Fruit fly (Drosophila melanogaster): ENCODE measurements around the gene Mnn1.

The Mnn1 gene

DNA sequence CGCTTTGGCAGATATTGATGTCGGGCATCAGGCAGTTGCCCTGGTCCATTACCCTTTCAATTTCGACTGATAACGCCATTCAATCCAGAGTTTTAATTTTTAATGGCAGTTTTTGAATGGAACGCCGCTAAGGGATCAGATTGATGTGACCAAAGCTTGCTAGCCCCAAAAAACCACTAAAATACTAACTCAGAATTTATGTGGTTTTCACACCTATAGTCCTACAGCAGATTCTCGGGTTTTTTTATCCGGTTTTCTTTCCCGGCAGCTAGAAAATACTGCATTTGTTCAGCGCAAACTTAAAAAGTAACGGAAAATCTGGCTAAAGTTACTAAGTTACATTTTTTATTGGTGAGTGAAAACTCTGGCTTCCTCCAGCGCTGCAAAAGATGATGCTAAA lies 9.6 kb downstream of the Mnn1 start, which contains the start of gene Nuf2:
Gene Nuf2 (minus strand): TSS at position 151 of the 400 bp plus-strand sequence.
- TF ChIP-seq Hr78 (GFP tag; optimal IDR thresholded peaks at IDR 0.05), result no peak
- TF ChIP-seq Myc (optimal IDR thresholded peaks at IDR 0.05), result peak; percentile 33
- TF ChIP-seq brk (GFP tag; optimal IDR thresholded peaks at IDR 0.05), result no peak
- TF ChIP-seq Hnf4 (GFP tag; optimal IDR thresholded peaks at IDR 0.05), result no peak
- TF ChIP-seq N (GFP tag; optimal IDR thresholded peaks at IDR 0.05), result peak; percentile 83

- no peak for TF ChIP-seq Vsx2 (GFP tag; optimal IDR thresholded peaks at IDR 0.05; ENCODE audit: partially characterized antibody)
- no peak for TF ChIP-seq GATAd (GFP tag; optimal IDR thresholded peaks at IDR 0.05)
- TF ChIP-seq HLH106 (tag; optimal IDR thresholded peaks at IDR 0.05), result no peak
- no peak for TF ChIP-seq tai (GFP tag; optimal IDR thresholded peaks at IDR 0.05)
- no peak for TF ChIP-seq Mio (GFP tag; optimal IDR thresholded peaks at IDR 0.05)
Observed at dm6 chr2L:7067683-7068082, 11.6 kb downstream of the Mnn1 start, which contains the start of gene Ugt307A1. Gene Ugt307A1 (plus strand): TSS chr2L:7067983.

DNA sequence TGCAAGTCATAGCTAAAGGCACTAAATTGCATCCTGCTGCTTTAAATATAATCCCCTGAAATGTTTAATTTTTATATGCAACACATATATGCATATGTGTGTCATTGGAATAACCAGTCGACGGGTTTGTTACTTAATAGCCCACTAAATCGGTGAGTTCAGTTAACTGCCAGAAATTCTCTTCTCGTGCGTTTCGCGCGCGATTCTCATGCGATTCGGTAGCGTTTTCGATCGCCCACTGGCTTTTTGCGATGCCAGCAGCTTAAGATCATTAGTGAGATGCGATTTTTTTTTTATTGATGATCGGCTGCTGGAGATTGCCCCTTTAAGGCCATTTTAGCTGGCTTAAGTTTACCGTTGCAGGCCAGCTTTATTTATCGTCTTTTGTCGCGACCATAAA lies 15.1 kb downstream of the Mnn1 start:
- TF ChIP-seq psq (GFP tag; optimal IDR thresholded peaks at IDR 0.05), result no peak
- TF ChIP-seq Myc (optimal IDR thresholded peaks at IDR 0.05), result peak; percentile 59

DNA sequence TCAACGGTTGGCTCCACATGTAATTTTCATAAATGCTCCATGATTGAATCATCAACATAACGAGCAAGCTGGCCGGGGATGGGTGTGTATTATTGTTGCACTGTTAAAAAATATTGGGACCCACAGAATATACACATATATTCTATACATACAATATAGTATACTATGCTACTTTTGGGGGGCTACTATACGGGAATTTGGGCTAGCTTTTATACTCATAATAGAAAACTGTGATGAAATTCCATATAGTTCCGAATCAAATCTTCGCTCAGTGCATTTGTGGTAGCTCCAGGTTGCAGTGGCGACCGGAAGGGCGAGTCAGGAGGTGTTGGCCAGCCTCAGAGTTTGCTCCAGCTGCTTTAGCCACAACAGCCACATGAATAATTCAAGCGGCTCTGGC lies 15.8 kb downstream of the Mnn1 start:
- TF ChIP-seq fru (GFP tag; optimal IDR thresholded peaks at IDR 0.05), result peak; percentile 26
- peak; percentile 3 for TF ChIP-seq HLH106 (tag; optimal IDR thresholded peaks at IDR 0.05)
- peak in 1 of 2 experiments; percentile 22 for TF ChIP-seq foxo (GFP tag; optimal IDR thresholded peaks at IDR 0.05)
- TF ChIP-seq dl (GFP tag; optimal IDR thresholded peaks at IDR 0.05; ENCODE audit: insufficient read depth in 1 of 2, partially characterized antibody in 2 of 2), result no peak
- no peak for TF ChIP-seq psq (GFP tag; optimal IDR thresholded peaks at IDR 0.05)
- no peak for TF ChIP-seq N (GFP tag; optimal IDR thresholded peaks at IDR 0.05)
- TF ChIP-seq usp (GFP tag; optimal IDR thresholded peaks at IDR 0.05), result no peak
- TF ChIP-seq h (GFP tag; optimal IDR thresholded peaks at IDR 0.05), result peak; percentile 16

DNA sequence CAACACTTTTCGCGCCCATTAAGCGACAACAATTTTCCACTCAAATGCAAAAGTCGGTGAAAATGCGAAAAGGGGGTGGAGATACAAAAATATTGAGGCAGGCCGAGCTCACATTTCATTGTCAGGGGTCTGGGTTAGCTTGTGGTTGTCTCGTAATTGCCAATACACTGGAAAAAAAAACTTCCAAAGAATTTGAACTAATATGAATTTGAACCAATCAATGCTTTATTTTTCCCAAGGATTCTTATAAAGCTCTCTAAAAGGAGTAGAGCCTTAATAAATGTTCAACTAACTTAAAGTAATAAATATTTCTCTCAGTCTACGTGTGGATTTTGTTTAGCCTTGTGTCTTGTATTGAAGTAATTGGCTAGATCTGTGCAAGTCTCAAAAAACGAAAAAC lies 16.9 kb downstream of the Mnn1 start:
- TF ChIP-seq Sp1 (GFP tag; optimal IDR thresholded peaks at IDR 0.05), result no peak
- no peak for TF ChIP-seq Hr83 (GFP tag; optimal IDR thresholded peaks at IDR 0.05; ENCODE audit: poor library complexity, severe bottlenecking)

DNA sequence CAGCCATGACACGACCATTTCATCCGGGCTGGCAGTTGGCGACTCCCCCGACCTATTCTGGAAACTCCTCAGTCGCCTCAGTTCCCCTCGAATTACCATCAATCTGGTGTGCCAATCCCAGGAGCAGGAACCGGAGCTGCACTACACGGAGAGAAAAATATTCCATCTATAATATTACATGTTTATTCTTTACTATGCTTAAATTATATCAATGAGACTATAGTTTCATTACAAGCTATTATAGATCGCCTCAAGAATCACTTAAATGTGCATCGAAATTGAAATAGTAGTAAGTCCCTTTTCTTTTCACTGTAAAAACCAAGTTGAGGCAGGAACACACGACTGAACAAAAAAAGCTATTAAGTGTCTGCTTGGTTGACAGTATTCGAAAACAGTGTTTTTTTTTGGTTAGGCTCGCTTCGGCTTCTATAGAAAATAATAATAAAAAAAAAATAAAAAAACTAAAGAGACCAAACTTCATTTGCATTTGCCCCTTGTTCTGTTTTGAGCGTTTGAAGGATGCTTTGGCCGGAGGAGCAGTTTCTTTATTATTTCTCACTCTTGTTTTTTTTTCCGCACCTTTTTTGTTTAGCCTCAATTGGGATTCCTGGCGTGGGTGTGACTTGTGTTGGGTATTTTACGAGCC lies 20.1 kb downstream of the Mnn1 start:
- TF ChIP-seq tai (GFP tag; optimal IDR thresholded peaks at IDR 0.05) (no peak), h (GFP tag; optimal IDR thresholded peaks at IDR 0.05) (peak; percentile 69), Sp1 (GFP tag; optimal IDR thresholded peaks at IDR 0.05) (peak; percentile 41), Hnf4 (GFP tag; optimal IDR thresholded peaks at IDR 0.05) (peak; percentile 61), woc (GFP tag; optimal IDR thresholded peaks at IDR 0.05) (peak; percentile 6), ey (GFP tag; optimal IDR thresholded peaks at IDR 0.05) (peak; percentile 60), HLH106 (tag; optimal IDR thresholded peaks at IDR 0.05) (peak; percentile 35), OdsH (GFP tag; optimal IDR thresholded peaks at IDR 0.05) (peak; percentile 31), br (GFP tag; optimal IDR thresholded peaks at IDR 0.05) (peak; percentile 48), fru (GFP tag; optimal IDR thresholded peaks at IDR 0.05) (peak; percentile 73), Mio (GFP tag; optimal IDR thresholded peaks at IDR 0.05) (no peak), rgr (GFP tag; optimal IDR thresholded peaks at IDR 0.05) (peak; percentile 61), dsf (GFP tag; optimal IDR thresholded peaks at IDR 0.05; ENCODE audit: borderline replicate concordance) (no peak), psq (GFP tag; optimal IDR thresholded peaks at IDR 0.05) (peak; percentile 33), CG32264 (GFP tag; optimal IDR thresholded peaks at IDR 0.05) (no peak), foxo (GFP tag; optimal IDR thresholded peaks at IDR 0.05) (peak in 1 of 2 experiments; percentile 49)

DNA sequence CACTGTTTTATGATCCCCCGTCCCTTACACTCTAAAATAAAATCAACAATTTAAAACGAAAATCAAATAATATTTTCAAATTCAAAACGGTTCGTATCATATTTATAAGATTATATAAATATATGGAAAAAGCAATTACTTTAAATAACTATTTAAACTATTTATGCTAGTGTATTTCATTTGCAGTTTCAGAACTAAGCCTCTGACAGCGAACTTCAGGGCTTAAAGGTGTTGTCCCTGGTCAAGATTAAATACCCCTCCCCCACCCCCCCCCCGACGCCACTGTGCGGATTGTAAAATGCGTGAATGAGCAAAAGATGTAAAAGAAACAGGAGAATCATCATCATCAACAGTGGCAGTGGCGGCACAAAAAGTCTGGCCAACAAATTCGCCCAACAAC lies 20.7 kb downstream of the Mnn1 start:
- TF ChIP-seq Rel (GFP tag; optimal IDR thresholded peaks at IDR 0.05) (no peak), Rel (tag; optimal IDR thresholded peaks at IDR 0.05) (no peak), Mio (GFP tag; optimal IDR thresholded peaks at IDR 0.05) (no peak), dsf (GFP tag; optimal IDR thresholded peaks at IDR 0.05; ENCODE audit: borderline replicate concordance) (no peak), Hr78 (GFP tag; optimal IDR thresholded peaks at IDR 0.05) (no peak), fru (GFP tag; optimal IDR thresholded peaks at IDR 0.05) (no peak), h (GFP tag; optimal IDR thresholded peaks at IDR 0.05) (no peak), Jra (GFP tag; optimal IDR thresholded peaks at IDR 0.05) (no peak), dl (GFP tag; optimal IDR thresholded peaks at IDR 0.05; ENCODE audit: insufficient read depth in 1 of 2, partially characterized antibody in 2 of 2) (no peak), N (GFP tag; optimal IDR thresholded peaks at IDR 0.05) (no peak), dmrt93B (GFP tag; optimal IDR thresholded peaks at IDR 0.05) (no peak), Dif (GFP tag; optimal IDR thresholded peaks at IDR 0.05; ENCODE audit: partially characterized antibody) (no peak), GATAd (GFP tag; optimal IDR thresholded peaks at IDR 0.05) (no peak), usp (GFP tag; optimal IDR thresholded peaks at IDR 0.05) (no peak), woc (GFP tag; optimal IDR thresholded peaks at IDR 0.05) (no peak), rgr (GFP tag; optimal IDR thresholded peaks at IDR 0.05) (no peak)
